Fruit fly (Drosophila melanogaster): ENCODE measurements around the gene Hmx.

dm6 chr3R:17546115-17546705 lies 12.5 kb upstream of the Hmx start, which contains the start of gene Prx3:
- no peak for TF ChIP-seq Ets21C (GFP tag; optimal IDR thresholded peaks at IDR 0.05)
- no peak for TF ChIP-seq CG11902 (GFP tag; optimal IDR thresholded peaks at IDR 0.05)
- no peak for TF ChIP-seq ss (GFP tag; optimal IDR thresholded peaks at IDR 0.05)
- no peak for TF ChIP-seq CG6163 (GFP tag; IDR thresholded peaks at IDR 0.05)
- TF ChIP-seq Eip93F (GFP tag; optimal IDR thresholded peaks at IDR 0.05): no peak

Measured in whole organism, prepupa.